Worm (Caenorhabditis elegans): ENCODE data around the gene C26B9.2.

DNA sequence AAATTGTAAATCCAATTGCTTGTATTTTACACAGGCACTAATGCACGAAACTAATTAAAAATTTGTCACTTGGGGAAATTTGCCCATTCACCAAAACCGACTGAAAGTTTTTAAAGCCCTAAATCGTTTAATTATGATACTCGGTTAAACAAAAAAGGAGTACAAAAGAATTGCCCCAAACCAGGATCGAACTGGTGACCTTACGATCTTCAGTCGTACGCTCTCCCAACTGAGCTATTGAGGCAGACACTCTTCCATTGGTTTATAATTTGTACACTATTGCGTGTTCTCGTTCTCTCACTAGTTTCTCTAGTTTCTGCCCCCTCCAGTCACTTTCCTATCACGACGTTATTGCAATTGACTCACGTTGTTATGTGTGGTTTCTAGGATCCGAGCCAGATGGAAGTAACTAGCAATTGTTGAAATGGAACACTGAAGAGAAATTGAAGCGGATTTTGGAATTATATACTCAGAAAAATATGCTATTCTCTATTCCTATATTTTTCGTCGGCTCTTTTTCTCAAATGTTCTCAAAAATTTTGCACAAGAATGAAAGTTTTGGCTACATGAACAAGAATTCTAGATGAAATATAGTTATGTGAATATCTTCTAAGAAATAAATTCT is 20.7 kb upstream of the C26B9.2 start:
- no peak for TF ChIP-seq fkh-10 (GFP tag; optimal IDR thresholded peaks at IDR 0.05)
- peak; percentile 15 for TF ChIP-seq snpc-4 (tag; optimal IDR thresholded peaks at IDR 0.05)
- TF ChIP-seq mdl-1 (tag; optimal IDR thresholded peaks at IDR 0.05), result no peak
- TF ChIP-seq nhr-28 (tag; optimal IDR thresholded peaks at IDR 0.05), result no peak

Data from whole organism, L3 larva.